Worm (Caenorhabditis elegans): ENCODE measurements around the gene F58B4.2.

- no peak for TF ChIP-seq Y22D7AL.16 (tag; optimal IDR thresholded peaks at IDR 0.05)
- TF ChIP-seq nfya-1 (tag; optimal IDR thresholded peaks at IDR 0.05): no peak
- TF ChIP-seq sdc-2 (tag; optimal IDR thresholded peaks at IDR 0.05): no peak
- no peak for TF ChIP-seq tbx-7 (tag; optimal IDR thresholded peaks at IDR 0.05)
- no peak for TF ChIP-seq hlh-30 (tag; optimal IDR thresholded peaks at IDR 0.05; ENCODE audit: insufficient read depth)
- TF ChIP-seq ceh-30 (tag; optimal IDR thresholded peaks at IDR 0.05): no peak
- TF ChIP-seq hlh-8 (tag; optimal IDR thresholded peaks at IDR 0.05): no peak
- no peak for TF ChIP-seq ets-4 (tag; optimal IDR thresholded peaks at IDR 0.05)
- no peak for TF ChIP-seq ceh-18 (tag; optimal IDR thresholded peaks at IDR 0.05)
- TF ChIP-seq ama-1 (optimal IDR thresholded peaks at IDR 0.05): no peak
- TF ChIP-seq pqm-1 (tag; optimal IDR thresholded peaks at IDR 0.05): no peak
- no peak for TF ChIP-seq nhr-11 (tag; optimal IDR thresholded peaks at IDR 0.05)
- no peak for TF ChIP-seq ceh-14 (tag; optimal IDR thresholded peaks at IDR 0.05)
Measured at ce11 chrV:10880138-10880882, 38.0 kb downstream of the F58B4.2 start, which contains the start of gene F32D8.1.
